Worm (Caenorhabditis elegans): ENCODE results near the gene R09E10.6.
A peak's percentile ranks its signal among the peaks of the same experiment; 100 is the strongest.
"Not testable (repeated sequence)": the region's sequence is repeated elsewhere in the genome, so short reads cannot be mapped to it uniquely, and the experiment has no call there.

R09E10.6 gene

ce11 chrIV:10331882-10332281, 38.0 kb upstream of the R09E10.6 start:
- TF ChIP-seq pha-4 (tag; optimal IDR thresholded peaks at IDR 0.05) (no peak), cnd-1 (tag; optimal IDR thresholded peaks at IDR 0.05) (no peak), ces-1 (GFP tag; optimal IDR thresholded peaks at IDR 0.05) (no peak), mab-5 (tag; optimal IDR thresholded peaks at IDR 0.05) (no peak), M03D4.4 (tag; optimal IDR thresholded peaks at IDR 0.05) (no peak), mep-1 (tag; optimal IDR thresholded peaks at IDR 0.05) (no peak), sem-2 (GFP tag; optimal IDR thresholded peaks at IDR 0.05) (no peak), elt-3 (tag; optimal IDR thresholded peaks at IDR 0.05) (no peak), nhr-28 (tag; optimal IDR thresholded peaks at IDR 0.05) (no peak), elt-1 (tag; optimal IDR thresholded peaks at IDR 0.05; ENCODE audit: borderline replicate concordance, insufficient read depth) (no peak), nhr-12 (tag; optimal IDR thresholded peaks at IDR 0.05) (no peak), tbx-8 (GFP tag; optimal IDR thresholded peaks at IDR 0.05) (no peak), hlh-1 (tag; optimal IDR thresholded peaks at IDR 0.05) (no peak), ceh-83 (GFP tag; optimal IDR thresholded peaks at IDR 0.05) (no peak), blmp-1 (tag; optimal IDR thresholded peaks at IDR 0.05) (no peak), ceh-39 (tag; optimal IDR thresholded peaks at IDR 0.05) (no peak), lin-32 (GFP tag; optimal IDR thresholded peaks at IDR 0.05) (no peak), ceh-43 (GFP tag; optimal IDR thresholded peaks at IDR 0.05) (no peak)

DNA sequence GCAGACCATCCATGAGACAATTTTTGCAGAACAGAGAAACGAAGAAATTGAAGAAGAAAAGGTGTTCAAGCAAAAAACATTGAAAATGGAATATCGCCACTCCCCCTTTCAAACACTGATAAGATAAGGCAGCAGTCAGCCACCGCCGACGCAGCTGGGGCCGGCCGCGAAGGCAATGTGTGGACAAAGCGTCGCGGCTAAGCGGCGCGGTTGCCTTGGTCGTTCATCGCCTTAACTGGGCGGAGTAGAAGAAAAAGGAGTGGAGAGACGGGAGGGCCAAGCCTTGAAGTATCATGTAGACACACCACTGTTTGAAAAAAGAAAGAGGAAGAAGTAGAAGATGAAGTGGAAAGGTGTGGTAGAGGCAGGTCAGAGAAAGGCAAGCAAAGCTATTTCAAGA, 37.0 kb upstream of the R09E10.6 start:
- no peak for TF ChIP-seq hlh-1 (tag; optimal IDR thresholded peaks at IDR 0.05)
- peak; percentile 57 for TF ChIP-seq ham-2 (GFP tag; optimal IDR thresholded peaks at IDR 0.05)

DNA sequence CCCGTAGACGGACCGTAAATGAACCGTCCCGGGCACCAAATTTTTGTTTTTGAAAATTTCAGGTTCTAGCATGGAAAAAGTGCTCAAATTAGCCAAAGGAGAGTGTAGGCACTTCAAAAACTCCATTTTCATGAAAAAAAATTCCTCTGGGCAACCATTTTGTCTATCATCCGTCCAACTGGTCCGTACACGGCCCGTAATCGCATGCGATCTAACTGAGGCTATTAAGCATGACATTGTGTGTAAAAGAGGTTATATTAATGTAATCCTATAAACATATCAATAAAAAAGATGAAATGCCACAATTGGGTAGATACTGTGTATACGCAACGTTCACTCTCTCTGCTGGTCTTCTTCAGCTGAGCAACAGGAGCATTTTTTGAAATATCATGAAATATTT, 28.7 kb upstream of the R09E10.6 start, which contains the start of gene R09E10.1:
Gene R09E10.1 (minus strand): TSS at position 101 of the 400 bp plus-strand sequence.
- not testable (repeated sequence) for TF ChIP-seq M03D4.4, ceh-39, elt-3 (tag; optimal IDR thresholded peaks at IDR 0.05)

- TF ChIP-seq lsy-2 (tag; optimal IDR thresholded peaks at IDR 0.05): no peak
- TF ChIP-seq nhr-28 (tag; optimal IDR thresholded peaks at IDR 0.05): no peak
- TF ChIP-seq unc-39 (tag; optimal IDR thresholded peaks at IDR 0.05): no peak
- TF ChIP-seq elt-1 (tag; optimal IDR thresholded peaks at IDR 0.05; ENCODE audit: borderline replicate concordance, insufficient read depth): no peak
- TF ChIP-seq zip-8 (tag; optimal IDR thresholded peaks at IDR 0.05): no peak
Observed at ce11 chrIV:10318199-10318598, 24.3 kb upstream of the R09E10.6 start, which contains the start of gene R09E10.2. R09E10.2 (minus strand) TSS chrIV:10318299.

- no peak for TF ChIP-seq unc-62 (GFP tag; optimal IDR thresholded peaks at IDR 0.05)
- TF ChIP-seq ces-1 (GFP tag; optimal IDR thresholded peaks at IDR 0.05): no peak
- TF ChIP-seq unc-120 (tag; optimal IDR thresholded peaks at IDR 0.05; ENCODE audit: poor library complexity, severe bottlenecking): no peak
- TF ChIP-seq nhr-28 (tag; optimal IDR thresholded peaks at IDR 0.05): no peak
- TF ChIP-seq sptf-1 (tag; optimal IDR thresholded peaks at IDR 0.05): no peak
- no peak for TF ChIP-seq flh-1 (GFP tag; optimal IDR thresholded peaks at IDR 0.05)
- no peak for TF ChIP-seq elt-3 (tag; optimal IDR thresholded peaks at IDR 0.05)
- TF ChIP-seq ceh-83 (GFP tag; optimal IDR thresholded peaks at IDR 0.05): no peak
- no peak for TF ChIP-seq ceh-43 (GFP tag; optimal IDR thresholded peaks at IDR 0.05)
- TF ChIP-seq ham-2 (GFP tag; optimal IDR thresholded peaks at IDR 0.05): no peak
- TF ChIP-seq nhr-12 (tag; optimal IDR thresholded peaks at IDR 0.05): no peak
- TF ChIP-seq lin-32 (GFP tag; optimal IDR thresholded peaks at IDR 0.05): no peak
- no peak for TF ChIP-seq nhr-2 (tag; optimal IDR thresholded peaks at IDR 0.05)
- no peak for TF ChIP-seq unc-39 (tag; optimal IDR thresholded peaks at IDR 0.05)
- TF ChIP-seq elt-1 (tag; optimal IDR thresholded peaks at IDR 0.05; ENCODE audit: borderline replicate concordance, insufficient read depth): no peak
- no peak for TF ChIP-seq lin-13 (tag; optimal IDR thresholded peaks at IDR 0.05)
Observed at ce11 chrIV:10313565-10313964, 19.6 kb upstream of the R09E10.6 start, which contains the start of gene acs-18. acs-18 (minus strand) TSS chrIV:10313665.

DNA sequence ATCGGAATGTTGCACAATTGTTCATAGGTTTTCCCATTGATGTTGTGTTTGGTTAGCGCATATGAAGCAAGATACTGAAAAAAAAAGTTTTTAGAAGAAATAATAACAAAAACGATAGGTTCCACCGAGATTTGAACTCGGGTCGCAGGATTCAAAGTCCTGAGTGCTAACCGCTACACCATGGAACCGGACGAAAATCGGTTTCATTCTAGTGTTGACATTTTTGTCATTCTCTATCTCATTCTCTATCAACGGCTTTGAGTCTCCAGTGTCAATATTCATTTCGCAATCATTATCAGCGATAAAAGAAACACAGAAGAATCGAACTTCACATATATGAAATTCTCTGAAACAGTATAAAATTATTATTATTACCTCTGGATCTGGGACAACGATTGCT, 17.2 kb upstream of the R09E10.6 start:
- TF ChIP-seq hlh-1 (tag; optimal IDR thresholded peaks at IDR 0.05): no peak
- no peak for TF ChIP-seq blmp-1 (tag; optimal IDR thresholded peaks at IDR 0.05)
- TF ChIP-seq nhr-237 (tag; optimal IDR thresholded peaks at IDR 0.05): no peak
- no peak for TF ChIP-seq lin-32 (GFP tag; optimal IDR thresholded peaks at IDR 0.05)

Measured in whole organism, mixed stage, embryonic.